Fruit fly (Drosophila melanogaster) whole organism, embryonic: ENCODE data around the gene D.
A peak's percentile ranks its signal among the peaks of the same experiment; 100 is the strongest.

Source experiments
- B-H2 ChIP-seq: fragments of 200-800 bp; sonication (Bioruptor generic); optimal IDR thresholded peaks from 2 replicates; lab custom pipeline; 2018; ENCODE audit warnings: missing biosample characterization, mild to moderate bottlenecking, missing genetic modification characterization
- BtbVII ChIP-seq: fragments of 200-800 bp; sonication (Bioruptor generic); optimal IDR thresholded peaks from 3 replicates; lab custom pipeline; 2017; ENCODE audit warnings: missing biosample characterization, mild to moderate bottlenecking, missing genetic modification characterization
- CG10209 ChIP-seq: fragments of 200-800 bp; sonication (Bioruptor generic); optimal IDR thresholded peaks from 3 replicates; lab custom pipeline; 2017; ENCODE audit warnings: missing biosample characterization, mild to moderate bottlenecking, missing genetic modification characterization, missing genetic modification reagents
- CG10267 ChIP-seq: fragments of 200-800 bp; sonication (Bioruptor generic); optimal IDR thresholded peaks from 2 replicates; lab custom pipeline; 2018; ENCODE audit warnings: missing biosample characterization, mild to moderate bottlenecking, missing genetic modification characterization, moderate library complexity
- CG10979 ChIP-seq: fragments of 200-800 bp; sonication (Bioruptor generic); optimal IDR thresholded peaks from 2 replicates; lab custom pipeline; 2018; ENCODE audit warnings: missing biosample characterization, mild to moderate bottlenecking, missing genetic modification characterization, moderate library complexity
- CG12071 ChIP-seq: fragments of 200-800 bp; sonication (Bioruptor generic); optimal IDR thresholded peaks from 3 replicates; lab custom pipeline; 2018; ENCODE audit warnings: missing biosample characterization, mild to moderate bottlenecking, missing genetic modification characterization
- CG12744 ChIP-seq: fragments of 200-800 bp; sonication (Bioruptor generic); optimal IDR thresholded peaks from 2 replicates; lab custom pipeline; 2016; ENCODE audit warnings: missing biosample characterization, missing genetic modification characterization
- CG13624 ChIP-seq: fragments of 200-800 bp; sonication (Bioruptor generic); optimal IDR thresholded peaks from 2 replicates; lab custom pipeline; 2016; ENCODE audit warnings: missing biosample characterization, missing genetic modification characterization
- CG14014 ChIP-seq: fragments of 200-800 bp; sonication (Bioruptor generic); IDR thresholded peaks from 2 replicates; pipeline ENCODE4 v1.3.6; 2022; ENCODE audit warnings: missing biosample characterization, missing genetic modification characterization
- CG1602 ChIP-seq: fragments of 200-800 bp; sonication (Bioruptor generic); optimal IDR thresholded peaks from 3 replicates; lab custom pipeline; 2016; ENCODE audit warnings: missing biosample characterization, missing genetic modification characterization
- CG16815 ChIP-seq: fragments of 200-800 bp; sonication (Bioruptor generic); optimal IDR thresholded peaks from 3 replicates; lab custom pipeline; 2017; ENCODE audit warnings: missing biosample characterization, mild to moderate bottlenecking, missing genetic modification characterization
- CG16863 ChIP-seq: fragments of 200-800 bp; sonication (Bioruptor generic); optimal IDR thresholded peaks from 3 replicates; lab custom pipeline; 2016; ENCODE audit warnings: missing biosample characterization, missing genetic modification characterization
- CG17186 ChIP-seq: fragments of 200-800 bp; sonication (Bioruptor generic); optimal IDR thresholded peaks from 3 replicates; lab custom pipeline; 2017; ENCODE audit warnings: missing biosample characterization, missing genetic modification reagents, missing genetic modification characterization
- CG1792 ChIP-seq: fragments of 200-800 bp; sonication (Bioruptor generic); optimal IDR thresholded peaks from 2 replicates; lab custom pipeline; 2016; ENCODE audit warnings: missing biosample characterization, missing genetic modification characterization
- CG2199 ChIP-seq: fragments of 200-800 bp; sonication (Bioruptor generic); IDR thresholded peaks from 3 replicates; pipeline ENCODE4 v1.3.6; 2022; ENCODE audit warnings: missing biosample characterization, missing genetic modification characterization
- CG2712 ChIP-seq: fragments of 200-800 bp; optimal IDR thresholded peaks from 3 replicates; lab custom pipeline; 2019; ENCODE audit warnings: missing biosample characterization, mild to moderate bottlenecking, missing genetic modification characterization, moderate library complexity
- CG2875 ChIP-seq: fragments of 200-800 bp; sonication (Bioruptor generic); optimal IDR thresholded peaks from 2 replicates; lab custom pipeline; 2017; ENCODE audit warnings: missing biosample characterization, mild to moderate bottlenecking, missing genetic modification characterization, missing genetic modification reagents
- CG30431 ChIP-seq: fragments of 200-800 bp; sonication (Bioruptor generic); optimal IDR thresholded peaks from 2 replicates; lab custom pipeline; 2017; ENCODE audit warnings: missing biosample characterization, missing genetic modification characterization
- CG31224 ChIP-seq: fragments of 200-800 bp; sonication (Bioruptor generic); IDR thresholded peaks from 2 replicates; pipeline ENCODE4 v1.3.6; 2022; ENCODE audit warnings: missing biosample characterization, missing genetic modification characterization
- CG34376 ChIP-seq: fragments of 200-800 bp; sonication (Bioruptor generic); optimal IDR thresholded peaks from 2 replicates; lab custom pipeline; 2018; ENCODE audit warnings: missing biosample characterization, mild to moderate bottlenecking, missing genetic modification characterization
- CG4360 ChIP-seq: fragments of 200-800 bp; sonication (Bioruptor generic); IDR thresholded peaks from 2 replicates; pipeline ENCODE4 v1.3.6; 2022; ENCODE audit warnings: missing biosample characterization, missing genetic modification characterization
- CG4404 ChIP-seq: fragments of 200-800 bp; sonication (Bioruptor generic); IDR thresholded peaks from 2 replicates; pipeline ENCODE4 v1.3.6; 2022; ENCODE audit warnings: missing biosample characterization, missing genetic modification characterization
- CG6683 ChIP-seq: fragments of 200-800 bp; sonication (Bioruptor generic); optimal IDR thresholded peaks from 2 replicates; lab custom pipeline; 2017; ENCODE audit warnings: missing biosample characterization, mild to moderate bottlenecking, missing genetic modification characterization, missing genetic modification reagents
- CG8290 ChIP-seq, 3 experiments: fragments of 200-800 bp; sonication (Bioruptor generic); optimal IDR thresholded peaks; 2 replicates each; lab custom pipeline; 2016 to 2019; ENCODE audit warnings: missing biosample characterization in 3 of 3, missing genetic modification characterization in 3 of 3, mild to moderate bottlenecking in 2 of 3, moderate library complexity in 1 of 3
- CG8388 ChIP-seq: fragments of 200-800 bp; sonication (Bioruptor generic); optimal IDR thresholded peaks from 2 replicates; lab custom pipeline; 2019; ENCODE audit warnings: missing biosample characterization, mild to moderate bottlenecking, missing genetic modification characterization, moderate library complexity
- CG9876 ChIP-seq: fragments of 200-800 bp; sonication (Bioruptor generic); optimal IDR thresholded peaks from 2 replicates; lab custom pipeline; 2016; ENCODE audit warnings: missing biosample characterization, missing genetic modification characterization
- E2f2 ChIP-seq: fragments of 200-800 bp; sonication (Bioruptor generic); IDR thresholded peaks from 2 replicates; pipeline ENCODE4 v1.3.6; 2022; ENCODE audit warnings: missing biosample characterization, missing genetic modification characterization
- HmgD ChIP-seq: fragments of 200-800 bp; sonication (Bioruptor generic); optimal IDR thresholded peaks from 3 replicates; lab custom pipeline; 2016; ENCODE audit warnings: missing biosample characterization, missing genetic modification characterization
- Hr51 ChIP-seq, 2 experiments: fragments of 200-800 bp; sonication (Bioruptor generic); optimal IDR thresholded peaks; 2 replicates in 1 of 2; 3 replicates in 1 of 2; lab custom pipeline; 2016 to 2018; ENCODE audit warnings: missing biosample characterization in 2 of 2, missing genetic modification characterization in 2 of 2, mild to moderate bottlenecking in 1 of 2, moderate library complexity in 1 of 2
- Jarid2 ChIP-seq: fragments of 200-800 bp; sonication (Bioruptor generic); optimal IDR thresholded peaks from 3 replicates; lab custom pipeline; 2017; ENCODE audit warnings: mild to moderate bottlenecking, missing biosample characterization, missing genetic modification reagents, missing genetic modification characterization
- Lpt ChIP-seq: fragments of >200 bp; optimal IDR thresholded peaks from 2 replicates; lab custom pipeline; 2018; ENCODE audit warnings: missing biosample characterization, missing genetic modification characterization
- bab2 ChIP-seq: fragments of 200-800 bp; sonication (Bioruptor generic); optimal IDR thresholded peaks from 2 replicates; lab custom pipeline; 2016; ENCODE audit warnings: missing biosample characterization, missing genetic modification characterization
- bcd ChIP-seq: fragments of 200-800 bp; sonication (Bioruptor generic); optimal IDR thresholded peaks from 2 replicates; lab custom pipeline; 2017; ENCODE audit warnings: missing biosample characterization, mild to moderate bottlenecking, missing genetic modification characterization
- cg ChIP-seq: fragments of 200-800 bp; sonication (Bioruptor generic); optimal IDR thresholded peaks from 3 replicates; lab custom pipeline; 2019; ENCODE audit warnings: missing biosample characterization, mild to moderate bottlenecking, missing genetic modification characterization, moderate library complexity
- ci ChIP-seq: fragments of 200-800 bp; sonication (Bioruptor generic); IDR thresholded peaks from 3 replicates; pipeline ENCODE4 v1.3.6; 2022; ENCODE audit warnings: missing biosample characterization, missing genetic modification characterization
- dpn ChIP-seq, 2 experiments: fragments of 200-800 bp; sonication (Bioruptor generic); optimal IDR thresholded peaks; 3 replicates each; lab custom pipeline; 2016; ENCODE audit warnings: missing biosample characterization in 2 of 2, missing genetic modification characterization in 2 of 2
- exex ChIP-seq: fragments of 200-800 bp; sonication (Bioruptor generic); optimal IDR thresholded peaks from 4 replicates; lab custom pipeline; 2018; ENCODE audit warnings: missing biosample characterization, mild to moderate bottlenecking, missing genetic modification characterization, moderate library complexity
- hbn ChIP-seq: fragments of 200-800 bp; sonication (Bioruptor generic); IDR thresholded peaks from 2 replicates; pipeline ENCODE4 v1.3.6; 2022; ENCODE audit warnings: missing biosample characterization, missing genetic modification characterization; ENCODE audit not compliant: partially characterized antibody
- pan ChIP-seq, 4 experiments: fragments of >200 bp in 3 of 4; fragments of 200-800 bp in 1 of 4; sonication (Bioruptor generic) in 1 of 4; optimal IDR thresholded peaks in 3 of 4; IDR thresholded peaks in 1 of 4; 2 replicates each; pipeline versions ENCODE4 v1.3.6 to Lab custom; 2017 to 2022; ENCODE audit warnings: missing biosample characterization in 2 of 4, missing genetic modification characterization in 2 of 4, mixed read lengths in 1 of 4
- phol ChIP-seq: fragments of 200-800 bp; sonication (Bioruptor generic); optimal IDR thresholded peaks from 3 replicates; lab custom pipeline; 2018; ENCODE audit warnings: missing biosample characterization, mild to moderate bottlenecking, missing genetic modification characterization, moderate library complexity
- psq ChIP-seq: fragments of 200-800 bp; sonication (Bioruptor generic); optimal IDR thresholded peaks from 2 replicates; lab custom pipeline; 2017; ENCODE audit warnings: missing biosample characterization, missing genetic modification characterization
- pzg ChIP-seq: fragments of 200-800 bp; sonication (Bioruptor generic); optimal IDR thresholded peaks from 3 replicates; lab custom pipeline; 2018; ENCODE audit warnings: missing biosample characterization, mild to moderate bottlenecking, missing genetic modification characterization, moderate library complexity
- sc ChIP-seq, 3 experiments: fragments of >200 bp in 2 of 3; fragments of 200-800 bp in 1 of 3; sonication (Bioruptor generic) in 1 of 3; optimal IDR thresholded peaks; 2 replicates in 2 of 3; 3 replicates in 1 of 3; lab custom pipeline; 2017; ENCODE audit warnings: mild to moderate bottlenecking in 1 of 3, missing biosample characterization in 1 of 3, missing genetic modification characterization in 1 of 3, missing genetic modification reagents in 1 of 3
- sd ChIP-seq: fragments of 200-800 bp; sonication (Bioruptor generic); optimal IDR thresholded peaks from 3 replicates; lab custom pipeline; 2018; ENCODE audit warnings: missing biosample characterization, mild to moderate bottlenecking, missing genetic modification characterization, moderate library complexity
- ttk ChIP-seq: fragments of 200-800 bp; sonication (Bioruptor generic); IDR thresholded peaks from 2 replicates; pipeline ENCODE4 v2.1.2; 2022; ENCODE audit warnings: missing biosample characterization, missing genetic modification characterization
- vnd ChIP-seq: fragments of 200-800 bp; sonication (Bioruptor generic); IDR thresholded peaks from 3 replicates; pipeline ENCODE4 v1.3.6; 2022; ENCODE audit warnings: missing biosample characterization, missing genetic modification characterization; ENCODE audit not compliant: partially characterized antibody

Gene D

DNA sequence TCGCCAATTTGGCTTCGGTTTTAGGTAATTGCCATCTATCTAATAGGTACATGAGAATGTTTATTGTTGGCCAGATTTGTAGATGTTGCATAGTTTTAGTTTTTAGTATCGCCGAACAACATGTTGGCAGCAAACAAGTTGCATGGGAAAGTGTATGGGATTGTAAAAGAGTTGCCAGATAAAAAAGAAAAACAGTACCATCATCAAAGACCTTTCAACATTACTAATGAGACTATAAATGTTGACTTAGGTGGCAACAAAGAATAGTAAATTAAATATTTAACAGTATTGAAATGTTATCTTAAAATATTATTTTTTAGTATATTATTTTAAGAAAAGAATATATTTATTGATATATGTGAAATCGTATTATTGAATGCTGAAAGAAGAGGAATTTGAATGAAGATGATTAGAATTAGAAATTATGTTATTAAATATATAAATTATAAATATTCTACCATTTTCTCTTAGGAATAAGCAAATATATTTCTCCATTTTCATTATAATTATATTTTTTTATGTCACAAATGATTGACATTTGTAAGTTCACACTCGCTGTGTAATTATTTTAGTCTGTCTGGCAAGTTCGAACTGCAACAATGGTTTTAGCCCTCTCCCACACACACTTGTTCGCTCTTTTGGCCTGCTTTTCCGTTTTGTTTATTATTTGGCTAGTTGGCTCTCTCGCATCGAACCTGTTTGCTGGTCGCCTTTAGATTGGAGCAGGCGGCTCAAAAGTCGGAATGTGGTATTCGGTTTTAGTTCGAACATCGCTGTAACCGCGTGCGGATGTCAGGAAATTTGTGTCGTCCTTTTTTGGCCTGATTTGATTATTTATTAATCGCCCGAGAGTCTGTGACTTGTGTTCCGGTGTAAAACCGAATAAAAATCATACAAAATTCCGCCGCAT, 26.5 kb upstream of the D start (continued):
- no peak for TF ChIP-seq hbn (GFP tag; lab: Robert Waterston, UW)
- TF ChIP-seq sc (optimal IDR thresholded peaks at IDR 0.05; lab: Kevin White, UChicago), result no peak
- no peak for TF ChIP-seq sc (GFP tag; optimal IDR thresholded peaks at IDR 0.05; lab: Kevin White, UChicago)
- TF ChIP-seq vnd (GFP tag; lab: Robert Waterston, UW), result no peak
- TF ChIP-seq BtbVII (GFP tag; lab: Kevin White, UChicago), result no peak
- peak; percentile 9 for TF ChIP-seq CG12071 (GFP tag; lab: Kevin White, UChicago)
- TF ChIP-seq ttk (GFP tag; lab: Robert Waterston, UW), result no peak; the same call in 1 of the 2 replicates
- no peak for TF ChIP-seq CG16815 (GFP tag; lab: Kevin White, UChicago)
- TF ChIP-seq CG2712 (tag; lab: Kevin White, UChicago), result peak; percentile 37
- peak; percentile 63; the same call in 2 of the 3 replicates for TF ChIP-seq ci (GFP tag; lab: Robert Waterston, UW)
- TF ChIP-seq dpn (GFP tag; optimal IDR thresholded peaks at IDR 0.05; lab: Kevin White, UChicago), result peak; percentile 3 to 15
- 0 out of 3 replicates have a peak, but pooled peaks have one; percentile 36 for TF ChIP-seq CG2199 (GFP tag; lab: Robert Waterston, UW)
- no peak for TF ChIP-seq CG12744 (GFP tag; lab: Kevin White, UChicago)
- TF ChIP-seq CG2875 (GFP tag; lab: Kevin White, UChicago), result no peak
- no peak for TF ChIP-seq CG1602 (GFP tag; lab: Kevin White, UChicago)
- 0 out of 2 replicates have a peak, but pooled peaks have one; percentile 11 for TF ChIP-seq CG14014 (GFP tag; lab: Robert Waterston, UW)
- TF ChIP-seq Jarid2 (GFP tag; lab: Kevin White, UChicago), result peak; percentile 93
- 0 out of 2 replicates have a peak, but pooled peaks have one; percentile 24 for TF ChIP-seq E2f2 (GFP tag; lab: Robert Waterston, UW)
- no peak for TF ChIP-seq exex (tag; lab: Kevin White, UChicago)
- no peak for TF ChIP-seq CG31224 (GFP tag; lab: Robert Waterston, UW)
- TF ChIP-seq Lpt, result no peak
- no peak for TF ChIP-seq CG16863 (GFP tag; lab: Kevin White, UChicago)
- no peak for TF ChIP-seq pzg (GFP tag; lab: Kevin White, UChicago)
- peak; percentile 1 for TF ChIP-seq CG10267 (tag; lab: Kevin White, UChicago)
- TF ChIP-seq HmgD (GFP tag; lab: Kevin White, UChicago), result no peak
- peak; percentile 94 for TF ChIP-seq sd (tag; lab: Kevin White, UChicago)
- peak; percentile 53 for TF ChIP-seq phol (tag; lab: Kevin White, UChicago)
- TF ChIP-seq CG9876 (GFP tag; lab: Kevin White, UChicago), result no peak
- no peak for TF ChIP-seq CG30431 (GFP tag; lab: Kevin White, UChicago)
- TF ChIP-seq CG4404 (GFP tag; lab: Robert Waterston, UW), result no peak
- TF ChIP-seq pan (optimal IDR thresholded peaks at IDR 0.05; lab: Kevin White, UChicago), result no peak
- TF ChIP-seq pan (GFP tag; optimal IDR thresholded peaks at IDR 0.05 in 1 of 2, IDR thresholded peaks at IDR 0.05 in 1 of 2), result peak in 1 of 2 experiments; percentile 12
- TF ChIP-seq CG10209 (GFP tag; lab: Kevin White, UChicago), result peak; percentile 50
- no peak for TF ChIP-seq bab2 (GFP tag; lab: Kevin White, UChicago)
- TF ChIP-seq CG8388 (GFP tag; lab: Kevin White, UChicago), result peak; percentile 11
- no peak for TF ChIP-seq CG17186 (GFP tag; lab: Kevin White, UChicago)
- TF ChIP-seq CG1792 (GFP tag; lab: Kevin White, UChicago), result no peak
- no peak for TF ChIP-seq psq
- no peak for TF ChIP-seq cg (GFP tag; lab: Kevin White, UChicago)
- TF ChIP-seq CG13624 (GFP tag; lab: Kevin White, UChicago), result no peak
- TF ChIP-seq B-H2, result no peak
- no peak for TF ChIP-seq CG4360 (GFP tag; lab: Robert Waterston, UW)
- TF ChIP-seq bcd, result no peak
- peak in 1 of 2 experiments; percentile 47 for TF ChIP-seq Hr51 (GFP tag; optimal IDR thresholded peaks at IDR 0.05; lab: Kevin White, UChicago)
- TF ChIP-seq CG10979 (tag; lab: Kevin White, UChicago), result peak; percentile 35
- no peak for TF ChIP-seq CG6683 (GFP tag; lab: Kevin White, UChicago)
- no peak for TF ChIP-seq CG8290 (GFP tag; optimal IDR thresholded peaks at IDR 0.05; lab: Kevin White, UChicago)
- peak in 1 of 2 experiments; percentile 30 for TF ChIP-seq CG8290 (tag; optimal IDR thresholded peaks at IDR 0.05; lab: Kevin White, UChicago)
- TF ChIP-seq CG34376 (GFP tag; lab: Kevin White, UChicago), result peak; percentile 19
